Worm (Caenorhabditis elegans) whole organism, L1 larva: ENCODE data around the gene nlp-7.
"Not testable (repeated sequence)": the region's sequence is repeated elsewhere in the genome, so short reads cannot be mapped to it uniquely, and the experiment has no call there.

Source experiments
- Y116A8C.19 ChIP-seq: sonication (generic microtip); optimal IDR thresholded peaks from 2 replicates; lab custom pipeline; 2016; ENCODE audit warnings: missing compliant biosample characterization, missing genetic modification characterization, borderline replicate concordance
- hlh-4 ChIP-seq: sonication (generic microtip); optimal IDR thresholded peaks from 2 replicates; lab custom pipeline; 2016; ENCODE audit warnings: mild to moderate bottlenecking, missing genetic modification characterization, missing compliant biosample characterization
- nhr-85 ChIP-seq: sonication (generic microtip); peaks from one replicate; lab custom pipeline; 2016; ENCODE audit warnings: missing genetic modification characterization, inconsistent platforms, missing compliant biosample characterization
- pag-3 ChIP-seq: sonication (generic microtip); optimal IDR thresholded peaks from 2 replicates; lab custom pipeline; 2017; ENCODE audit warnings: missing genetic modification characterization, mild to moderate bottlenecking, missing compliant biosample characterization, antibody characterized with exemption, borderline replicate concordance; ENCODE audit not compliant: insufficient read depth
- pqm-1 ChIP-seq: sonication (generic microtip); optimal IDR thresholded peaks from 3 replicates; lab custom pipeline; 2017; ENCODE audit warnings: missing biosample characterization, missing genetic modification characterization

DNA sequence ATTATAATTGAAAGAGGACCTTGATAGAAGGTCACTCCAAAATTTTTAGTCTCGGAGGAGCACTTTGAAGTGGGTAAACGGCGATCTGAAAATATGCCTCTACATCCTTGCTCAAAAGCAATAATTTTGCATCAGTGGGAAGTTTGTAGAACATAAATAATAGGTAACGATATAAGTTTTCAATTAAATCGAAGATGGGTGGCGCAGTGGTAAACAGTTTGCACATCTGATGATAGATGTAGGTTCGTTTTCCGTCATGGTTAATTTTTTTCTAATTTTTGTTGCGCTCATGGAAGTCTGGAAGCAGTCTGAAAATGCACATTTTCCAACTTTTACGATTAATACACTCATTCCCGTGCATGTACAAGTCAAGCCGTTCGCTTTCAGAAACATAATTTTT lies 15.2 kb upstream of the nlp-7 start:
- not testable (repeated sequence) for TF ChIP-seq pqm-1; pag-3 (tag; lab: Kevin White, UChicago); nhr-85 (tag; lab: Kevin White, UChicago); Y116A8C.19; hlh-4 (tag; lab: Kevin White, UChicago)
